Worm (Caenorhabditis elegans): ENCODE results near the gene prdx-2.

ce11 chrII:5359252-5359651 lies 18.7 kb upstream of the prdx-2 start, which contains the start of gene sec-6:
- TF ChIP-seq W03F9.2 (tag; optimal IDR thresholded peaks at IDR 0.05), result no peak
- no peak for TF ChIP-seq dao-5 (tag; optimal IDR thresholded peaks at IDR 0.05)
- TF ChIP-seq him-1 (tag; optimal IDR thresholded peaks at IDR 0.05), result no peak
